Worm (Caenorhabditis elegans): ENCODE results near the gene srt-55.

srt-55 gene

DNA sequence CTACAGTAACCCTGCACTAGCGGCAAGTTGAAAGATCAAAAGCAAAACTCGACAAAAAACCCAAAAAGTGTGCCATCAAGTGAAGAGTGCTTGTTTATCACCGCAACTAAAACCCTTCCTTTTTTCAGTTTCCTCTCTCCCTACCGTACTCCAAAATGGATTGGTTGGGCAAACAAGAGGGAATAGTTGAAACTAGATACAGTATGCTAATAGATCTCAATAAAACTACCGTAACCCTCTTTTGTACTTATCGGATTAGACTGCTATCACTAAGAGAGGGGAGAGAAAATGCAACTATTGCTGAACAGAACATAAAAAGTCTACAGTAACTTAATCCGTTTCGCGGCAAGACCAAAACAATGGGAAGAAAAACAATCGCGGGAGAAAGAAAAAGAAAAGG lies 10.9 kb downstream of the srt-55 start:
- no peak for TF ChIP-seq ceh-36 (tag; optimal IDR thresholded peaks at IDR 0.05)
- no peak for TF ChIP-seq tbx-37 (GFP tag; conservative IDR thresholded peaks at IDR 0.05)
- no peak for TF ChIP-seq hmg-4 (GFP tag; optimal IDR thresholded peaks at IDR 0.05)
- TF ChIP-seq hmbx-1 (tag; optimal IDR thresholded peaks at IDR 0.05) = no peak
- no peak for TF ChIP-seq ets-7 (tag; optimal IDR thresholded peaks at IDR 0.05)
- TF ChIP-seq hnd-1 (tag; optimal IDR thresholded peaks at IDR 0.05) = no peak
- TF ChIP-seq F13C5.2 (tag; optimal IDR thresholded peaks at IDR 0.05) = no peak
- no peak for TF ChIP-seq sea-1 (GFP tag; conservative IDR thresholded peaks at IDR 0.05)

DNA sequence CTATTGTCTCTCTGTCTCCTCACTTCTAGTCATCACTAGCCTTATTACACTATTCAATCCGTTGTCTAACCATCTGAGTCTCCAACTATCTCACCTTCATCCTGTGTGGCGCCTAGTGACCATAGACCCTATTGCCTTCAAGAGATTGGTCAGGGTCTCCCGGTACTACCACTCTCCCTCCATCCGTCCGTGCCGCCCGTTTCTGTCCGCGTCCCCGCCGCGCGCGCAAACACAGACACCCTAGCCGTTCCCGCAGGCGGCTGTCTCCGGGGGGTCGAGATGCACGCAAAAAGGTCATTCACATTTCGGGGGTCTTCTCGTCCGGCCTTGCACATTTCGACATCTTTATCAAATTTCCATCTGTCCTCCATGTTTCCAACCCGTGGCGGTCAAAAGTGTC lies 11.8 kb downstream of the srt-55 start:
- TF ChIP-seq ceh-36 (tag; optimal IDR thresholded peaks at IDR 0.05) (peak; percentile 43), hmg-4 (GFP tag; optimal IDR thresholded peaks at IDR 0.05) (peak; percentile 91), aly-1 (tag; optimal IDR thresholded peaks at IDR 0.05) (peak; percentile 52), hnd-1 (tag; optimal IDR thresholded peaks at IDR 0.05) (no peak), F13C5.2 (tag; optimal IDR thresholded peaks at IDR 0.05) (peak; percentile 23)

DNA sequence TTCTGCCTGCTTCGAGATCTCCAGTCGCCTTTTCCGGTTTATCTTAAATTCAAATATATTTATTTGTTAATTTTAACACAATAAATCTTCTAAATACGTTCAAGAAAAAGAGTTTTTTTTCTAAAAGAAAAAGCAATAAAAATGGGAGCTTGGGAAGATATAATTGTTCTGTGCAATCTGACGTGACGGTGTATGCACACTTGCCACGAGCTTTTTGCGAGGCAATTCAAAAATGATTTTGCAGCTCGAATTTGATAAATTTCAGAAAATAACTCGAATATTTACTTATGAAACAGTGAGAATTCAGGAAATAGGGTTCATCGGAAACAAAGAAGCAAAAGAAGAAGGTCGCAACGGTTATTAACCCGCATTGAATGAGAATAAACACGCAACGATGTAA lies 13.2 kb downstream of the srt-55 start:
- no peak for TF ChIP-seq flt-1 (GFP tag; IDR thresholded peaks at IDR 0.05)
- TF ChIP-seq B0310.2 (tag; optimal IDR thresholded peaks at IDR 0.05) = no peak
- TF ChIP-seq hmg-4 (GFP tag; optimal IDR thresholded peaks at IDR 0.05) = no peak
- no peak for TF ChIP-seq pes-1 (GFP tag; IDR thresholded peaks at IDR 0.05)
- no peak for TF ChIP-seq tbx-37 (GFP tag; conservative IDR thresholded peaks at IDR 0.05)
- TF ChIP-seq ceh-36 (tag; optimal IDR thresholded peaks at IDR 0.05) = no peak
- no peak for TF ChIP-seq ama-1 (optimal IDR thresholded peaks at IDR 0.05)
- TF ChIP-seq F13C5.2 (tag; optimal IDR thresholded peaks at IDR 0.05) = no peak
- no peak for TF ChIP-seq ceh-13 (GFP tag; optimal IDR thresholded peaks at IDR 0.05)
- no peak for TF ChIP-seq tra-4 (tag; optimal IDR thresholded peaks at IDR 0.05)

DNA sequence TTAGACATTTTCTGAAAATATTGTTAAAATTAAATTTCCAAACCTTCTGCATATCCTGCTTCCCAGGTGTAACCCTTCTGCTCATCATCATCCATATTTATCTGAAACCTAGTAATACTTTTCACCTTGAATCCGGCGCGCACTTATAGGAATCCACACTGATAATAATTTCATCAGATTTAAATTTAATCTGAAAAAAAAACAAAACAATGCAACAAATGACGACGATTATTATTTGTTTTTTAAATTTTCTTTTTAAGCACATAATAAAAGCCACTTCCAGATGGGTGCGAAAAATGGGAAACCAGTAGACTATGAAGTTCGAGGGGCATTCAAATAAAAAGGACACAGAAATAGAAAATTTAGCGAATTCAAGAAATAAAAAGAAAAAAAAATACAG lies 15.6 kb downstream of the srt-55 start, which contains the start of gene gtf-2H2C:
gtf-2H2C (minus strand) TSS at position 101 of the 400 bp plus-strand sequence.
- TF ChIP-seq sea-1 (GFP tag; conservative IDR thresholded peaks at IDR 0.05) (no peak), scrt-1 (GFP tag; IDR thresholded peaks at IDR 0.05) (no peak), hnd-1 (tag; optimal IDR thresholded peaks at IDR 0.05) (no peak), ceh-13 (GFP tag; optimal IDR thresholded peaks at IDR 0.05) (no peak), hmbx-1 (tag; optimal IDR thresholded peaks at IDR 0.05) (no peak), pes-1 (GFP tag; IDR thresholded peaks at IDR 0.05) (no peak), ama-1 (optimal IDR thresholded peaks at IDR 0.05) (no peak), tra-4 (tag; optimal IDR thresholded peaks at IDR 0.05) (no peak), ets-7 (tag; optimal IDR thresholded peaks at IDR 0.05) (no peak), hmg-4 (GFP tag; optimal IDR thresholded peaks at IDR 0.05) (no peak)

DNA sequence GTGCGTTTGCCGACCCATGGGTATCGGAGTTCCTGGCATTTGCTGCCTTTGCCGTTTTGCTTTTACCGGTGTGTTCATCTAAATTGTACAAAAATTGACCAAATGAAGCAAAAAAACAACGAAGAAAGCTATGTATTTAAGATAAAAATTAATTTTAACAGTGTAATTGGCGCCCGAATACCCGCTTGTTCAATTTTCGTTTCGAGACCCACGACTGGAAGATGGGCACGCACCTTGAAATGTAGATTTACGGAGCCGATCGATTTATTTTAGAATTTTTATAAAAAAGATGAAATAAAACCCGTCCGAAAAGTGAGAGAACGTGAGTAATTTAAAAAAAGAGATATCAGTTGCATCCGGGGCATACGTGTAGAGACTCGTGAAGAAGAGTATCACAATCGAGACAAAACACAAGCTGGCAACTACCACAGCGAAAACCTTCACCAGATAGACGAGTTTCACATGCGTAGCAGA lies 17.7 kb downstream of the srt-55 start, which contains the start of gene hal-2:
hal-2 (minus strand) TSS at position 424 of the 474 bp plus-strand sequence.
- TF ChIP-seq F13C5.2 (tag; optimal IDR thresholded peaks at IDR 0.05) = no peak
- no peak for TF ChIP-seq ets-7 (tag; optimal IDR thresholded peaks at IDR 0.05)
- no peak for TF ChIP-seq ama-1 (optimal IDR thresholded peaks at IDR 0.05)
- TF ChIP-seq scrt-1 (GFP tag; IDR thresholded peaks at IDR 0.05) = no peak
- no peak for TF ChIP-seq tbx-37 (GFP tag; conservative IDR thresholded peaks at IDR 0.05)
- TF ChIP-seq tbx-11 (GFP tag; IDR thresholded peaks at IDR 0.05) = no peak
- no peak for TF ChIP-seq sea-1 (GFP tag; conservative IDR thresholded peaks at IDR 0.05)
- TF ChIP-seq flt-1 (GFP tag; IDR thresholded peaks at IDR 0.05) = no peak
- TF ChIP-seq aly-1 (tag; optimal IDR thresholded peaks at IDR 0.05) = no peak
- TF ChIP-seq hmbx-1 (tag; optimal IDR thresholded peaks at IDR 0.05) = no peak
- TF ChIP-seq ceh-36 (tag; optimal IDR thresholded peaks at IDR 0.05) = no peak
- no peak for TF ChIP-seq ceh-13 (GFP tag; optimal IDR thresholded peaks at IDR 0.05)
- TF ChIP-seq hmg-4 (GFP tag; optimal IDR thresholded peaks at IDR 0.05) = no peak
- no peak for TF ChIP-seq tra-4 (tag; optimal IDR thresholded peaks at IDR 0.05)
- TF ChIP-seq hnd-1 (tag; optimal IDR thresholded peaks at IDR 0.05) = no peak

DNA sequence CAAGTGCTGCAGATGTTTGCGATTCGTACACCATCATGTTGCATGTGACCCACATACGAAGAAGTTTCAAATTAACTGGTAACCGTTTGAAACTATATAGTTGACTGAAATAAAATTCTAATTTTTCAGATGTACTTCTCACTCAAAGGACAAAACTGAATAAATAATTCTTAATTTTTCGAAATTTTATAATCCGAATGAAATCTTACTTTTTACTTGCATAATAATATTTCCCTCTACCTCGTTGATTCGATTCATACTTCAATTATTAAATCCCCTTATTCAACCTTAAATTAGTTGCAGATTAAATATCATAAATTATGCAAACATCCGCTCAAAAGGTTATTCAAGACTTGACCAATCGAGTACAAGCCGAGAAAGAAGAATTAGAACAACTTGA lies 20.3 kb downstream of the srt-55 start, which contains the start of gene T16H12.2:
T16H12.2 (plus strand) TSS at position 301 of the 400 bp plus-strand sequence.
- TF ChIP-seq aly-1 (tag; optimal IDR thresholded peaks at IDR 0.05) (no peak), F13C5.2 (tag; optimal IDR thresholded peaks at IDR 0.05) (no peak), hmg-4 (GFP tag; optimal IDR thresholded peaks at IDR 0.05) (no peak), scrt-1 (GFP tag; IDR thresholded peaks at IDR 0.05) (no peak), ets-7 (tag; optimal IDR thresholded peaks at IDR 0.05) (no peak), pes-1 (GFP tag; IDR thresholded peaks at IDR 0.05) (no peak), tbx-11 (GFP tag; IDR thresholded peaks at IDR 0.05) (no peak), hnd-1 (tag; optimal IDR thresholded peaks at IDR 0.05) (no peak), ceh-36 (tag; optimal IDR thresholded peaks at IDR 0.05) (no peak), flt-1 (GFP tag; IDR thresholded peaks at IDR 0.05) (no peak), ceh-13 (GFP tag; optimal IDR thresholded peaks at IDR 0.05) (no peak), tbx-37 (GFP tag; conservative IDR thresholded peaks at IDR 0.05) (no peak), B0310.2 (tag; optimal IDR thresholded peaks at IDR 0.05) (no peak)

DNA sequence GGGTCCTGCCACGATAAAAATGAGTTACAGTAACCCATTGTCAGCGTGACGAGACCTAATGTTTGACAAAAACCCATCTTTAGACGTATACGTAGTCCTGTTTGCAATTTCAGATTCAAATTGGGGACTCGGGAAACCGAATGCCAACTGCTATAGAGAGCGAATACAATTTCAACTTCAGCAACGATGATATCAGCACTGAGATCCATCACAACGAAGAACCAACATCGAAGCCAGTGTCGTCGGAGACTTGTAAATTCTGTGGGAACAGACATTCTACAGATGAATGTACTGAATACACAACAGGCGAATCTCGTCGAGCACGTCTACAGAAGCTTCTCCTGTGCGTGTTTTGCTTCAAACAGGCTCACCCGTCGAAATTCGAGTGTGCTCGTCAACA lies 20.7 kb downstream of the srt-55 start:
- TF ChIP-seq tra-4 (tag; optimal IDR thresholded peaks at IDR 0.05) (no peak), ceh-36 (tag; optimal IDR thresholded peaks at IDR 0.05) (no peak), scrt-1 (GFP tag; IDR thresholded peaks at IDR 0.05) (no peak), aly-1 (tag; optimal IDR thresholded peaks at IDR 0.05) (no peak), ceh-13 (GFP tag; optimal IDR thresholded peaks at IDR 0.05) (no peak), hmbx-1 (tag; optimal IDR thresholded peaks at IDR 0.05) (no peak), ets-7 (tag; optimal IDR thresholded peaks at IDR 0.05) (no peak), B0310.2 (tag; optimal IDR thresholded peaks at IDR 0.05) (no peak), hmg-4 (GFP tag; optimal IDR thresholded peaks at IDR 0.05) (no peak), tbx-37 (GFP tag; conservative IDR thresholded peaks at IDR 0.05) (no peak), pes-1 (GFP tag; IDR thresholded peaks at IDR 0.05) (no peak), ama-1 (optimal IDR thresholded peaks at IDR 0.05) (no peak), F13C5.2 (tag; optimal IDR thresholded peaks at IDR 0.05) (no peak), flt-1 (GFP tag; IDR thresholded peaks at IDR 0.05) (no peak), tbx-11 (GFP tag; IDR thresholded peaks at IDR 0.05) (no peak), hnd-1 (tag; optimal IDR thresholded peaks at IDR 0.05) (no peak), sea-1 (GFP tag; conservative IDR thresholded peaks at IDR 0.05) (no peak)
